Worm (Caenorhabditis elegans) whole organism, early embryonic: ENCODE data around the gene eif-3.K.

Experiments used
- B0310.2 ChIP-seq: sonication (generic microtip); optimal IDR thresholded peaks from 2 replicates; lab custom pipeline; 2016; ENCODE audit warnings: mild to moderate bottlenecking, missing genetic modification characterization, missing compliant biosample characterization
- F13C5.2 ChIP-seq: sonication (generic microtip); optimal IDR thresholded peaks from 2 replicates; lab custom pipeline; 2017; ENCODE audit warnings: mild to moderate bottlenecking, missing genetic modification characterization, inconsistent platforms, missing compliant biosample characterization
- aly-1 ChIP-seq: sonication (generic microtip); optimal IDR thresholded peaks from 2 replicates; lab custom pipeline; 2016; ENCODE audit warnings: missing genetic modification characterization, missing compliant biosample characterization
- ama-1 ChIP-seq: fragments of 150-350 bp; optimal IDR thresholded peaks from 2 replicates; lab custom pipeline; 2014
- ceh-13 ChIP-seq: fragments of 200-800 bp; sonication (Bioruptor generic); optimal IDR thresholded peaks from 2 replicates; lab custom pipeline; 2018; ENCODE audit warnings: mild to moderate bottlenecking, missing genetic modification characterization, missing compliant biosample characterization
- ceh-36 ChIP-seq: sonication (generic microtip); optimal IDR thresholded peaks from 2 replicates; lab custom pipeline; 2016; ENCODE audit warnings: missing genetic modification characterization, inconsistent platforms, missing compliant biosample characterization
- ets-7 ChIP-seq: sonication (generic microtip); optimal IDR thresholded peaks from 2 replicates; lab custom pipeline; 2016; ENCODE audit warnings: missing genotype, missing genetic modification characterization, missing compliant biosample characterization
- flt-1 ChIP-seq: fragments of 200-800 bp; sonication (Bioruptor generic); IDR thresholded peaks from 2 replicates; pipeline ENCODE4 v1.3.6; 2022; ENCODE audit warnings: missing genetic modification characterization, missing compliant biosample characterization
- hmbx-1 ChIP-seq: sonication (generic microtip); optimal IDR thresholded peaks from 2 replicates; lab custom pipeline; 2016; ENCODE audit warnings: mild to moderate bottlenecking, missing genetic modification characterization, missing compliant biosample characterization
- hmg-4 ChIP-seq: fragments of 200-800 bp; sonication (Bioruptor generic); optimal IDR thresholded peaks from 2 replicates; lab custom pipeline; 2018; ENCODE audit warnings: mild to moderate bottlenecking, missing genetic modification characterization, missing compliant biosample characterization
- hnd-1 ChIP-seq: sonication (generic microtip); optimal IDR thresholded peaks from 2 replicates; lab custom pipeline; 2016; ENCODE audit warnings: missing genetic modification characterization, missing compliant biosample characterization
- pes-1 ChIP-seq: fragments of 200-800 bp; sonication (Bioruptor generic); IDR thresholded peaks from 2 replicates; pipeline ENCODE4 v1.3.6; 2022; ENCODE audit warnings: missing genetic modification reagents, missing genetic modification characterization, missing compliant biosample characterization
- scrt-1 ChIP-seq: fragments of 200-800 bp; sonication (Bioruptor generic); IDR thresholded peaks from 2 replicates; pipeline ENCODE4 v1.3.6; 2022; ENCODE audit warnings: missing genetic modification characterization, missing compliant biosample characterization
- sea-1 ChIP-seq: fragments of 200-800 bp; sonication (Bioruptor generic); conservative IDR thresholded peaks from 2 replicates; pipeline ENCODE4 v1.3.6; 2022; ENCODE audit warnings: missing genetic modification characterization, missing compliant biosample characterization
- tbx-11 ChIP-seq: fragments of 200-800 bp; sonication (Bioruptor generic); IDR thresholded peaks from 2 replicates; pipeline ENCODE4 v1.3.6; 2022; ENCODE audit warnings: missing genetic modification characterization, missing compliant biosample characterization
- tbx-37 ChIP-seq: fragments of 200-800 bp; sonication (Bioruptor generic); conservative IDR thresholded peaks from 2 replicates; pipeline ENCODE4 v1.3.6; 2022; ENCODE audit warnings: missing genetic modification reagents, missing genetic modification characterization, missing compliant biosample characterization
- tra-4 ChIP-seq: sonication (generic microtip); optimal IDR thresholded peaks from 2 replicates; lab custom pipeline; 2017; ENCODE audit warnings: missing genetic modification characterization, missing compliant biosample characterization

The eif-3.K gene

DNA sequence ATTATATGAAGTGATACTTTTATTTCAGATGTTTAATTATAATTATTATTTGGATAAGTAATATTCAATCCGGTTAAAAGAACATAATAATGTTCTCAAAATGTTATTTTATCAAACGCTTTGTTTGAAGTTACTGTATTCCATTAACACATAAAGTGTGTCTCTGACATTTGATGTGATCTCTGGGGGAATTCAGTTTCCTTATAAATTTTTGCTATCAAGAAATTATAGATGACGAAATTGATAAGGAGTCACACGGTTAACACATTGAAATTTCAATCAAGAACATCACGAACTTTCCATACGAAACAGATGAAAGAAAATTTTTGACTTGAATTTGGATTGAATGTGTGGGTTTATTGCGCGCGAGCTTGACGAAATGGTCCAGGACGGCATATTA lies 32.1 kb upstream of the eif-3.K start:
- TF ChIP-seq tbx-37 (GFP tag; lab: Robert Waterston, UW) (no peak), scrt-1 (no peak), ets-7 (no peak), flt-1 (no peak), F13C5.2 (tag; lab: Kevin White, UChicago) (no peak), hmg-4 (GFP tag; lab: Kevin White, UChicago) (no peak), tbx-11 (GFP tag; lab: Robert Waterston, UW) (no peak), pes-1 (no peak), hnd-1 (tag; lab: Kevin White, UChicago) (no peak), tra-4 (tag; lab: Kevin White, UChicago) (no peak)

DNA sequence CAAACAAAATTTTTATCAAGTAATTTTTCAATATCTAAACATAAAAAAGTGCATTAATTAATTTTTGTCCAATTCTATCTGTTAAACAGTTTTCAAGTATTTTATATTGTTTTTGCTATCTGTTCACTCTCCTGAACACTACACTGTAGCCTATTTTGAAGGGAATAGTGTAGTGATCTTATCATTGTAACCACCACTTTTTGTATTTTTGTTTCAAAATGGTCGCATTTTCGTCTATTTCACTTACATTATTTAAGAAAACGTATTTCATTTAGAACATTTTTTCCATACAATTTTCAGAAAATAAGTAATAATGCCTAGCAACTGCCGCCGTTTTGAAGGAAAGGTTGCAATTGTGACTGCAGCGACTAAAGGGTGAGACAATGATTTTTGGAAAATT lies 31.5 kb upstream of the eif-3.K start, which contains the start of gene dhrs-4:
Gene dhrs-4 (plus strand): TSS at position 301 of the 400 bp plus-strand sequence.
- TF ChIP-seq tbx-37 (GFP tag; lab: Robert Waterston, UW), result no peak
- TF ChIP-seq pes-1, result no peak
- TF ChIP-seq hmg-4 (GFP tag; lab: Kevin White, UChicago), result no peak
- no peak for TF ChIP-seq scrt-1
- no peak for TF ChIP-seq ceh-36 (tag; lab: Kevin White, UChicago)
- TF ChIP-seq flt-1, result no peak
- TF ChIP-seq hnd-1 (tag; lab: Kevin White, UChicago), result no peak

DNA sequence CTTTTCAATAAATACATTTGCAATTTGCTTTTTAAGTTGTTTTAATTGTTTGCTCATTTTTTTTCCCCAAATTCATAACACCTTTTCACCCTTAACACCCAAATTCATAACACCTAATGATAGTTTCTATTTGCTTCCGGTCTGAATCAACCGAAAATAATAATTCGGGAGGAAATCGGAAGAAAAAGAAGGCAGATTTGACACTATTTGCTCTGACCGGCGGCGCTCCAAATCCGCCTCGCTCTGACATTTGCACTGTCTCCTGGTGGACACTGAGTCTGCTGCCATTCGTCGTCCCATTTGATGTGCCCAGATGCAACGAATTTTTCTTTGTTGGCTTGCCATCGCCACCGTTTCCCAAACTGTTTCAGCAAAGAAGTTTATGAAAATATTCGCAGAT lies 29.7 kb upstream of the eif-3.K start, which contains the start of gene pqn-67:
Gene pqn-67 (plus strand): TSS at position 301 of the 400 bp plus-strand sequence.
- no peak for TF ChIP-seq tbx-37 (GFP tag; lab: Robert Waterston, UW)
- TF ChIP-seq hmg-4 (GFP tag; lab: Kevin White, UChicago), result no peak
- TF ChIP-seq ama-1 (lab: Kevin White, UChicago), result no peak
- TF ChIP-seq F13C5.2 (tag; lab: Kevin White, UChicago), result no peak
- TF ChIP-seq sea-1 (GFP tag; lab: Robert Waterston, UW), result no peak
- TF ChIP-seq ets-7, result no peak

DNA sequence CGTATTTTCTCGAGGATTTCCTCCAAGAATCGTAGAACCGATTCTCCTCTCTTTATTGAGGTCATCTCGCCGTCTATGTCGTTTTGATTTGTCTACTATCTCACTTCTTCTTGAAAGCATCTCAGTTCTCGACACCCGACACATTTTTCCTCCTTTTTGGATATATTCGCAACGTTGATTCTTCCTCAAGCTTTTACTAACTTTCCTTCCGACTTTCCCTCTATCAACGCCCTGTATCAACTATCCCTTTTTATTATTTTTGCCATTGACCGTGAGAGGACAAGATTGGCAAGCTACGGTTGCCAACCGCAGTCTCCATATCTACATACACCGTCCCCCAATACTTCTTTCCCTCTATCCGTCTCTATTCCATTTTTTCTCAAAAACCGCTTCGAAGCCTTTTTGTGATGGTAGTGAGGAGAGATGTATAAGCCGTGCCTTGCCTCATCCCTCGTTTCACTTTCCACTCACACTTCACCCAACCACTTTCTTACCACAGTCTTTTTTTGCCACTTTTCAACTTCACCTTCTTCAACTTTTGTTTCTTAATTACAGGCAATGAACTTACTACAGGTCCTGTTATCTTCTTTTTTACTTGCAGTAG lies 24.8 kb upstream of the eif-3.K start, which contains the start of gene T16G1.2:
Gene T16G1.2 (plus strand): TSS at position 554 of the 604 bp plus-strand sequence.
- TF ChIP-seq pes-1 (no peak), hmbx-1 (no peak)

DNA sequence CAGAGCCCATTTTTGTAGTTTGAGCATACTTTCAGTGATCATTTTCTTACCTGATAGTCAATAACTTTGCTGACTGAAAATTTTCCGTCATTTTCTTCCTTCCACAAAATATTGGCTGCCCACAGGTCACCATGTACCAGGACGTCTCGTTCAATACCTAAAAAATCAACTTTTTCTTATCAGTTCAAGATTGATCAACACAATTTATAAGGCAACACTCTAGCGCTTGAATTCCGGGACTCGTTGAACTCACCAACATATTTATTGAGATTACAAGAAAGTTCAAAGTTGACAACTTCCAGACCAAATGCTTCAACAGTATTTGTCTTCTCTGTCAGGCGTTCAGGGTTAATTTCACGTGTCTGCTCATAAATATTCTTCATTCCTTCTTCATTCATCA lies 20.1 kb upstream of the eif-3.K start:
- TF ChIP-seq ceh-13 (no peak), F13C5.2 (tag; lab: Kevin White, UChicago) (no peak), tbx-37 (GFP tag; lab: Robert Waterston, UW) (no peak)

DNA sequence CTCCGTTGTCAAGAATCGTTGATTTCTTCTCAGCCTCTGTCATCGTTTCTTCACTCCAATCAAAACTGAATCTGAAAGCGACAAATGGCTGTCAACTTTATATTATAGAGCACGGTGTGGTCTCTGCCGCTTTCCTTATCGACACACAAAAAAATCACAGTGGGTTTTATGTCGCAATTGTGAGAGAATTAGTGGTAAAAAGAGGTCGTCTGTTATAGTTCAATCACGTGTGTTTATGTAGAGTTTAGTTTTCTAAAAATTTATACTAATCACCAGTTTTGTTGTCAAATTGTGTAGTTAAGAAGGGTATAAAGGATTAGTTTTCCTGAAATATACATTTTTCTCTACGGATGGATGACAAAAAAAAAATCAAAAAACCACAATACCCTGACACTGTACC lies 18.8 kb upstream of the eif-3.K start, which contains the start of gene T16G1.7:
Gene T16G1.7 (minus strand): TSS at position 137 of the 400 bp plus-strand sequence.
- TF ChIP-seq tbx-11 (GFP tag; lab: Robert Waterston, UW) (no peak), F13C5.2 (tag; lab: Kevin White, UChicago) (no peak), hnd-1 (tag; lab: Kevin White, UChicago) (no peak), hmg-4 (GFP tag; lab: Kevin White, UChicago) (no peak), ets-7 (no peak), hmbx-1 (no peak), ceh-13 (no peak), pes-1 (no peak), B0310.2 (tag; lab: Kevin White, UChicago) (no peak), tra-4 (tag; lab: Kevin White, UChicago) (no peak), ceh-36 (tag; lab: Kevin White, UChicago) (no peak), aly-1 (no peak), flt-1 (no peak), tbx-37 (GFP tag; lab: Robert Waterston, UW) (no peak), scrt-1 (no peak)

DNA sequence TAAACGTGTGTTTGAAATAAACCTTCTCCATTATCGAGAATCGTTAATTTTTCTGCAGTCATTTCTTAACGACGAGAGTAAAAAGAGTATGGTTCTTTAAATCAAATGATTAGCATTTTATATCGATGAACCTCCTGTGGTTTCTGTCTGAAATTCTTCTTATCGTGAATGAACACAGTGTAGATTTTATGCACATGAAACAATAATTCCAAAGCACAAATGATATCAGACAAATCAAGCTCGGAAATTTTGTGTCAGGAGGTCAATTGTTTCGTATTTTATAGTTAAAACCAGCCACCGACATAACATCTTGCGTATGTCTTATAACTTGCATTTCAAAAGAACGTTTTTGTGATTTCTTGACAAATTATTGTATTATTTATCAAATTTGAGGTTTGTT lies 16.7 kb upstream of the eif-3.K start, which contains the start of gene T16G1.6:
Gene T16G1.6 (minus strand): TSS at position 77 of the 400 bp plus-strand sequence.
- no peak for TF ChIP-seq F13C5.2 (tag; lab: Kevin White, UChicago)
- TF ChIP-seq tbx-11 (GFP tag; lab: Robert Waterston, UW), result no peak

DNA sequence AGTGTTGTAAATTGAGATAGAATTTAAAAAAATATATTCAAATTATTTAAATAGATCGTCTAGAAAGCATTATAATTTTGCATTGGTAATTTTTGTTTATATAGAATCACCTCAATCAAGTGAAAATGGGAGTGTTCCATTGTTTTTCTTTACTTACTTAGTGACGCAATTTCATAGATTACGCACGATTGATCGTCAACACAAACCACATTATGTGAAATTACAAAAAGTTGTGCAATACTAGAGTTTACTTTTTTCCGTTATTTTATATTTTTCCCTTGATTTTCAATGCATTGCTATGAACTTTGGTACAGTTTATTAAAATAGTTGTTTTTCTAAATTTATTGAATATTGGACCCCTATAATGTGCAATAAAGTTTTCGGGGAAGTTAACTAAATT lies 14.4 kb upstream of the eif-3.K start, which contains the start of gene T16G1.5:
Gene T16G1.5 (minus strand): TSS at position 119 of the 400 bp plus-strand sequence.
- TF ChIP-seq hmbx-1, result no peak
- no peak for TF ChIP-seq hnd-1 (tag; lab: Kevin White, UChicago)
- no peak for TF ChIP-seq tra-4 (tag; lab: Kevin White, UChicago)
- TF ChIP-seq ama-1 (lab: Kevin White, UChicago), result no peak
- TF ChIP-seq scrt-1, result no peak

DNA sequence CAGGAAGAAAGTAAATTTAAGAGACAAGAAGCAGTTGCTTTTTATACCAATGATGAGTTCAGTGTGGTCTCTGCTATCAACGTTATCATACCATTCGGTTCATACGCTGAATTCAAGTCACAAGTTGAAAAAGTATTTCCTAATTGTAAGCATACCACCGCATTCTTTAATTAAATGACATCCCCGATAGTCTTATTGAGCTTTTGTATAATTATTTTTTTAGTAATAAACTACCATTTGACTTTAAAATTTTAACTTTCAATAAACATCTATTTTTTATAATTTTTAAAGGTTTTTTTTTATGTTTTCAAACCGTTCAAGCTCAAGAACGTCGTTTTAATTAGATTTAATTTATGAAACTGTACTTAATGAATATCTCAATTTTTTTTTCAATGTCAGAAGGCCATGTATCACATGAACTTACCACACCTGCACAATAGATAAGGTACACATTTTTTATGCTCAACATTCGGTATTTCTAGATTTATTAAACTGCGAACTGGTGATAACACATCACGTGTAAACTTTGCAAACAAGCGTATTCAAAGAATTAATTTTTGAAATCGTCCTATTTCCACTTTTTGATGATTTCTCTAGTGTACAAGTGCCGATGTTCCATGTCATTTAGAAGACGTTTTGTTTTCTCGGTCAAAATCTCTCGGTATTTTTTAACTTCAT lies 11.9 kb upstream of the eif-3.K start, which contains the start of gene T16G1.4:
Gene T16G1.4 (minus strand): TSS at position 51 of the 678 bp plus-strand sequence.
- TF ChIP-seq F13C5.2 (tag; lab: Kevin White, UChicago), result no peak
